Fruit fly (Drosophila melanogaster) whole organism, prepupa: ENCODE results near the gene CG12057.

Source experiments
- Blimp-1 ChIP-seq: fragments of 200-800 bp; sonication (Bioruptor generic); optimal IDR thresholded peaks from 3 replicates; lab custom pipeline; 2017; ENCODE audit warnings: missing biosample characterization, missing genetic modification characterization, mild to moderate bottlenecking, moderate library complexity, missing genetic modification reagents
- CG31627 ChIP-seq: fragments of 200-800 bp; sonication (Bioruptor generic); optimal IDR thresholded peaks from 3 replicates; lab custom pipeline; 2016; ENCODE audit warnings: missing biosample characterization, missing genetic modification characterization
- CG34406 ChIP-seq: fragments of 200-800 bp; sonication (Bioruptor generic); optimal IDR thresholded peaks from 3 replicates; lab custom pipeline; 2016; ENCODE audit warnings: missing biosample characterization, missing genetic modification characterization
- CG3919 ChIP-seq: fragments of 200-800 bp; sonication (Bioruptor generic); optimal IDR thresholded peaks from 3 replicates; lab custom pipeline; 2016; ENCODE audit warnings: missing biosample characterization, missing genetic modification characterization
- CG6792 ChIP-seq: fragments of 200-800 bp; sonication (Bioruptor generic); optimal IDR thresholded peaks from 3 replicates; lab custom pipeline; 2016; ENCODE audit warnings: missing biosample characterization, missing genetic modification characterization
- CG8119 ChIP-seq: fragments of 200-800 bp; sonication (Bioruptor generic); IDR thresholded peaks from 3 replicates; pipeline ENCODE4 v1.3.6; 2022; ENCODE audit warnings: missing biosample characterization, missing genetic modification characterization
- CG8319 ChIP-seq: fragments of 200-800 bp; sonication (Bioruptor generic); optimal IDR thresholded peaks from 3 replicates; lab custom pipeline; 2016; ENCODE audit warnings: missing biosample characterization, missing genetic modification characterization
- Eip93F ChIP-seq: fragments of 200-800 bp; sonication (Bioruptor generic); optimal IDR thresholded peaks from 2 replicates; lab custom pipeline; 2016; ENCODE audit warnings: missing biosample characterization, mild to moderate bottlenecking, missing genetic modification characterization
- Met ChIP-seq: fragments of 200-800 bp; sonication (Bioruptor generic); optimal IDR thresholded peaks from 3 replicates; lab custom pipeline; 2016; ENCODE audit warnings: missing biosample characterization, missing genetic modification characterization
- Sox102F ChIP-seq: fragments of 200-800 bp; sonication (Bioruptor generic); optimal IDR thresholded peaks from 2 replicates; lab custom pipeline; 2016; ENCODE audit warnings: missing biosample characterization, mild to moderate bottlenecking, missing genetic modification characterization
- esn ChIP-seq: fragments of 200-800 bp; sonication (Bioruptor generic); optimal IDR thresholded peaks from 2 replicates; lab custom pipeline; 2016; ENCODE audit warnings: missing biosample characterization, mild to moderate bottlenecking, missing genetic modification characterization, moderate library complexity
- fd59A ChIP-seq: fragments of 200-800 bp; sonication (Bioruptor generic); optimal IDR thresholded peaks from 2 replicates; lab custom pipeline; 2017; ENCODE audit warnings: missing biosample characterization, mild to moderate bottlenecking, missing genetic modification characterization, missing genetic modification reagents
- ss ChIP-seq, 2 experiments: fragments of 200-800 bp; sonication (Bioruptor generic); optimal IDR thresholded peaks; 2 replicates in 1 of 2; 3 replicates in 1 of 2; lab custom pipeline; 2017 to 2018; ENCODE audit warnings: mild to moderate bottlenecking in 2 of 2, missing biosample characterization in 2 of 2, missing genetic modification characterization in 2 of 2, moderate library complexity in 1 of 2

DNA sequence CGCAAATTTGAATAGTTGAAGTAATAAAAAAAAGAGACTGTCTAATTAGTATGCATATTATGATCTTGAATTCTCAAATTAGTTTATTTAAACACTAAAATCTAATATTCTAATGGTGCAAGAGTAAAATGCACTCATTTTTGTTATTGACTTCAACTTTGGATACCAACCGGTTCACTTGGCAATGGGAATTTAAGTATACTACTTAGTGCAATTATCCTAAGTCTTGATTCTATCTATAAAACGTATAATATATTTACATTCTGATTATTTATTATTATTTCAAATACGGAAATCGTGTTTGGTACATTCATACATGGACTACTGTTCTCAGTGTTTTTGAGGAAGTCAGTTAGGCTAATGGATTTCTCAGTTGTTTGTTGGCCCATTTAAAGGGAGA lies 35.4 kb downstream of the CG12057 start, which contains the start of gene Gr8a:
- no peak for TF ChIP-seq CG6792
- no peak for TF ChIP-seq esn (GFP tag; lab: Kevin White, UChicago)
- TF ChIP-seq ss (GFP tag; optimal IDR thresholded peaks at IDR 0.05; lab: Kevin White, UChicago), result no peak
- TF ChIP-seq Blimp-1, result no peak
- TF ChIP-seq CG8319 (GFP tag; lab: Kevin White, UChicago), result no peak
- no peak for TF ChIP-seq CG8119 (GFP tag; lab: Robert Waterston, UW)
- no peak for TF ChIP-seq fd59A
- TF ChIP-seq CG31627 (GFP tag; lab: Kevin White, UChicago), result no peak
- no peak for TF ChIP-seq CG3919 (GFP tag; lab: Kevin White, UChicago)
- TF ChIP-seq Eip93F (GFP tag; lab: Kevin White, UChicago), result no peak
- no peak for TF ChIP-seq Sox102F (GFP tag; lab: Kevin White, UChicago)
- no peak for TF ChIP-seq CG34406 (GFP tag; lab: Kevin White, UChicago)
- TF ChIP-seq Met (GFP tag; lab: Kevin White, UChicago), result no peak
